Fruit fly (Drosophila melanogaster) whole organism, embryonic: ENCODE results near the gene Atx-1.

Source experiments
- ATbp ChIP-seq: fragments of 200-800 bp; sonication (Bioruptor generic); optimal IDR thresholded peaks from 2 replicates; lab custom pipeline; 2017; ENCODE audit warnings: missing biosample characterization, mild to moderate bottlenecking, missing genetic modification characterization, missing genetic modification reagents
- Atf3 ChIP-seq: fragments of 200-800 bp; sonication (Bioruptor generic); optimal IDR thresholded peaks from 3 replicates; lab custom pipeline; 2016; ENCODE audit warnings: missing biosample characterization, missing genetic modification characterization
- CG10147 ChIP-seq: fragments of 200-800 bp; sonication (Bioruptor generic); optimal IDR thresholded peaks from 2 replicates; lab custom pipeline; 2019; ENCODE audit warnings: missing biosample characterization, mild to moderate bottlenecking, missing genetic modification characterization, moderate library complexity
- CG10209 ChIP-seq: fragments of 200-800 bp; sonication (Bioruptor generic); optimal IDR thresholded peaks from 3 replicates; lab custom pipeline; 2017; ENCODE audit warnings: missing biosample characterization, mild to moderate bottlenecking, missing genetic modification characterization, missing genetic modification reagents
- CG10274 ChIP-seq: fragments of 200-800 bp; sonication (Bioruptor generic); optimal IDR thresholded peaks from 3 replicates; lab custom pipeline; 2017; ENCODE audit warnings: missing biosample characterization, mild to moderate bottlenecking, missing genetic modification characterization
- CG10979 ChIP-seq: fragments of 200-800 bp; sonication (Bioruptor generic); optimal IDR thresholded peaks from 2 replicates; lab custom pipeline; 2018; ENCODE audit warnings: missing biosample characterization, mild to moderate bottlenecking, missing genetic modification characterization, moderate library complexity
- CG11093 ChIP-seq: fragments of 200-800 bp; sonication (Bioruptor generic); IDR thresholded peaks from 3 replicates; pipeline ENCODE4 v1.3.6; 2022; ENCODE audit warnings: missing biosample characterization, missing genetic modification characterization
- CG12769 ChIP-seq: fragments of 200-800 bp; sonication (Bioruptor generic); optimal IDR thresholded peaks from 2 replicates; lab custom pipeline; 2019; ENCODE audit warnings: missing biosample characterization, mild to moderate bottlenecking, missing genetic modification characterization, moderate library complexity
- CG17385 ChIP-seq: fragments of 200-800 bp; sonication (Bioruptor generic); optimal IDR thresholded peaks from 3 replicates; lab custom pipeline; 2018; ENCODE audit warnings: missing biosample characterization, mild to moderate bottlenecking, missing genetic modification characterization
- CG17829 ChIP-seq: fragments of 200-800 bp; optimal IDR thresholded peaks from 2 replicates; lab custom pipeline; 2019; ENCODE audit warnings: missing biosample characterization, mild to moderate bottlenecking, missing genetic modification characterization, moderate library complexity
- CG30431 ChIP-seq: fragments of 200-800 bp; sonication (Bioruptor generic); optimal IDR thresholded peaks from 2 replicates; lab custom pipeline; 2017; ENCODE audit warnings: missing biosample characterization, missing genetic modification characterization
- CG3065 ChIP-seq: fragments of 200-800 bp; sonication (Bioruptor generic); optimal IDR thresholded peaks from 2 replicates; lab custom pipeline; 2016; ENCODE audit warnings: missing biosample characterization, missing genetic modification characterization
- CG31441 ChIP-seq: fragments of 200-800 bp; sonication (Bioruptor generic); IDR thresholded peaks from 2 replicates; pipeline ENCODE4 v1.3.6; 2022; ENCODE audit warnings: missing biosample characterization, missing genetic modification characterization
- CG3163 ChIP-seq: fragments of 200-800 bp; sonication (Bioruptor generic); optimal IDR thresholded peaks from 3 replicates; lab custom pipeline; 2016; ENCODE audit warnings: missing biosample characterization, missing genetic modification characterization
- CG4282 ChIP-seq: fragments of 200-800 bp; sonication (Bioruptor generic); optimal IDR thresholded peaks from 2 replicates; lab custom pipeline; 2016; ENCODE audit warnings: missing biosample characterization, missing genetic modification characterization
- CG4404 ChIP-seq: fragments of 200-800 bp; sonication (Bioruptor generic); IDR thresholded peaks from 2 replicates; pipeline ENCODE4 v1.3.6; 2022; ENCODE audit warnings: missing biosample characterization, missing genetic modification characterization
- CG6272 ChIP-seq: fragments of 200-800 bp; sonication (Bioruptor generic); IDR thresholded peaks from 2 replicates; pipeline ENCODE4 v1.3.6; 2022; ENCODE audit warnings: missing biosample characterization, missing genetic modification characterization
- CG6765 ChIP-seq: fragments of 200-800 bp; sonication (Bioruptor generic); optimal IDR thresholded peaks from 3 replicates; lab custom pipeline; 2017; ENCODE audit warnings: missing biosample characterization, mild to moderate bottlenecking, missing genetic modification characterization
- CG6791 ChIP-seq: fragments of 200-800 bp; sonication (Bioruptor generic); IDR thresholded peaks from 3 replicates; pipeline ENCODE4 v1.3.6; 2022; ENCODE audit warnings: missing biosample characterization, missing genetic modification characterization; ENCODE audit not compliant: partially characterized antibody
- CG6813 ChIP-seq: fragments of 200-800 bp; sonication (Bioruptor generic); optimal IDR thresholded peaks from 2 replicates; lab custom pipeline; 2017; ENCODE audit warnings: missing biosample characterization, missing genetic modification characterization, mild to moderate bottlenecking, moderate library complexity, missing genetic modification reagents
- CG7556 ChIP-seq: fragments of 200-800 bp; sonication (Bioruptor generic); optimal IDR thresholded peaks from 2 replicates; lab custom pipeline; 2017; ENCODE audit warnings: missing biosample characterization, mild to moderate bottlenecking, missing genetic modification characterization
- CG7963 ChIP-seq: fragments of 200-800 bp; sonication (Bioruptor generic); IDR thresholded peaks from 3 replicates; pipeline ENCODE4 v1.3.6; 2022; ENCODE audit warnings: missing biosample characterization, missing genetic modification characterization; ENCODE audit not compliant: partially characterized antibody
- CG7987 ChIP-seq: fragments of 200-800 bp; sonication (Bioruptor generic); optimal IDR thresholded peaks from 2 replicates; lab custom pipeline; 2018; ENCODE audit warnings: missing biosample characterization, mild to moderate bottlenecking, missing genetic modification characterization, moderate library complexity
- CG8359 ChIP-seq: fragments of 200-800 bp; sonication (Bioruptor generic); optimal IDR thresholded peaks from 2 replicates; lab custom pipeline; 2017; ENCODE audit warnings: missing biosample characterization, mild to moderate bottlenecking, missing genetic modification characterization, borderline replicate concordance
- CG8765 ChIP-seq: fragments of 200-800 bp; sonication (Bioruptor generic); IDR thresholded peaks from 2 replicates; pipeline ENCODE4 v1.3.6; 2022; ENCODE audit warnings: missing biosample characterization, missing genetic modification characterization
- CG9876 ChIP-seq: fragments of 200-800 bp; sonication (Bioruptor generic); optimal IDR thresholded peaks from 2 replicates; lab custom pipeline; 2016; ENCODE audit warnings: missing biosample characterization, missing genetic modification characterization
- Chrac-16 ChIP-seq: fragments of 200-800 bp; sonication (Bioruptor generic); optimal IDR thresholded peaks from 3 replicates; lab custom pipeline; 2016; ENCODE audit warnings: missing biosample characterization, missing genetic modification characterization
- D ChIP-seq, 2 experiments: fragments of 200-800 bp in 1 of 2; fragments of >200 bp in 1 of 2; sonication (Bioruptor generic) in 1 of 2; optimal IDR thresholded peaks; 2 replicates in 1 of 2; 3 replicates in 1 of 2; lab custom pipeline; 2017; ENCODE audit warnings: mild to moderate bottlenecking in 1 of 2, missing biosample characterization in 1 of 2, missing genetic modification characterization in 1 of 2, missing genetic modification reagents in 1 of 2
- Dad ChIP-seq: fragments of 200-800 bp; sonication (Bioruptor generic); optimal IDR thresholded peaks from 3 replicates; lab custom pipeline; 2016; ENCODE audit warnings: missing biosample characterization, missing genetic modification characterization
- Nf-YB ChIP-seq: fragments of 200-800 bp; sonication (Bioruptor generic); optimal IDR thresholded peaks from 3 replicates; lab custom pipeline; 2019; ENCODE audit warnings: missing biosample characterization, mild to moderate bottlenecking, missing genetic modification characterization, moderate library complexity
- Scr ChIP-seq: fragments of 200-800 bp; sonication (Bioruptor generic); IDR thresholded peaks from 2 replicates; pipeline ENCODE4 v1.3.6; 2022; ENCODE audit warnings: missing biosample characterization, missing genetic modification characterization; ENCODE audit not compliant: partially characterized antibody
- Side ChIP-seq: fragments of 200-800 bp; sonication (Bioruptor generic); optimal IDR thresholded peaks from 2 replicates; lab custom pipeline; 2016; ENCODE audit warnings: missing biosample characterization, missing genetic modification characterization
- Sin3A ChIP-seq: fragments of >200 bp; optimal IDR thresholded peaks from 2 replicates; lab custom pipeline; 2018
- YL-1 ChIP-seq: fragments of 200-800 bp; sonication (Bioruptor generic); optimal IDR thresholded peaks from 3 replicates; lab custom pipeline; 2017; ENCODE audit warnings: missing biosample characterization, mild to moderate bottlenecking, missing genetic modification characterization
- ac ChIP-seq: fragments of 200-800 bp; sonication (Bioruptor generic); optimal IDR thresholded peaks from 3 replicates; lab custom pipeline; 2017; ENCODE audit warnings: missing biosample characterization, mild to moderate bottlenecking, missing genetic modification characterization
- ewg ChIP-seq: fragments of 200-800 bp; sonication (Bioruptor generic); optimal IDR thresholded peaks from 3 replicates; lab custom pipeline; 2017; ENCODE audit warnings: mild to moderate bottlenecking, missing biosample characterization, missing genetic modification reagents, missing genetic modification characterization
- h ChIP-seq: fragments of >200 bp; optimal IDR thresholded peaks from 2 replicates; lab custom pipeline; 2017
- mld ChIP-seq: fragments of 200-800 bp; sonication (Bioruptor generic); IDR thresholded peaks from 3 replicates; pipeline ENCODE4 v1.3.6; 2022; ENCODE audit warnings: missing biosample characterization, missing genetic modification characterization; ENCODE audit not compliant: partially characterized antibody
- nau ChIP-seq: fragments of 200-800 bp; sonication (Bioruptor generic); optimal IDR thresholded peaks from 3 replicates; lab custom pipeline; 2017; ENCODE audit warnings: missing biosample characterization, mild to moderate bottlenecking, missing genetic modification characterization, missing genetic modification reagents
- pan ChIP-seq, 4 experiments: fragments of >200 bp in 3 of 4; fragments of 200-800 bp in 1 of 4; sonication (Bioruptor generic) in 1 of 4; optimal IDR thresholded peaks in 3 of 4; IDR thresholded peaks in 1 of 4; 2 replicates each; pipeline versions ENCODE4 v1.3.6 to Lab custom; 2017 to 2022; ENCODE audit warnings: missing biosample characterization in 2 of 4, missing genetic modification characterization in 2 of 4, mixed read lengths in 1 of 4
- pnt ChIP-seq: fragments of 200-800 bp; sonication (Bioruptor generic); optimal IDR thresholded peaks from 3 replicates; lab custom pipeline; 2016; ENCODE audit warnings: missing biosample characterization, missing genetic modification characterization
- pros ChIP-seq: fragments of 200-800 bp; sonication (Bioruptor generic); optimal IDR thresholded peaks from 3 replicates; lab custom pipeline; 2019; ENCODE audit warnings: missing biosample characterization, mild to moderate bottlenecking, missing genetic modification characterization, moderate library complexity
- sc ChIP-seq, 3 experiments: fragments of >200 bp in 2 of 3; fragments of 200-800 bp in 1 of 3; sonication (Bioruptor generic) in 1 of 3; optimal IDR thresholded peaks; 2 replicates in 2 of 3; 3 replicates in 1 of 3; lab custom pipeline; 2017; ENCODE audit warnings: mild to moderate bottlenecking in 1 of 3, missing biosample characterization in 1 of 3, missing genetic modification characterization in 1 of 3, missing genetic modification reagents in 1 of 3
- sug ChIP-seq: fragments of 200-800 bp; optimal IDR thresholded peaks from 2 replicates; lab custom pipeline; 2019; ENCODE audit warnings: missing biosample characterization, mild to moderate bottlenecking, missing genetic modification characterization, moderate library complexity
- tin ChIP-seq: fragments of 200-800 bp; sonication (Bioruptor generic); optimal IDR thresholded peaks from 3 replicates; lab custom pipeline; 2016; ENCODE audit warnings: missing biosample characterization, missing genetic modification characterization
- tna ChIP-seq: fragments of 200-800 bp; sonication (Bioruptor generic); IDR thresholded peaks from 2 replicates; pipeline ENCODE4 v1.3.6; 2022; ENCODE audit warnings: missing biosample characterization, missing genetic modification characterization; ENCODE audit not compliant: partially characterized antibody

The Atx-1 gene

dm6 chrX:6855366-6856200 lies 32.6 kb downstream of the Atx-1 start (continued):
- no peak for TF ChIP-seq tna
- peak; percentile 64 for TF ChIP-seq CG3065 (GFP tag; lab: Kevin White, UChicago)
- peak; percentile 78 for TF ChIP-seq CG6765 (GFP tag; lab: Kevin White, UChicago)
- TF ChIP-seq sc (optimal IDR thresholded peaks at IDR 0.05; lab: Kevin White, UChicago), result no peak
- peak; percentile 64 for TF ChIP-seq sc (GFP tag; optimal IDR thresholded peaks at IDR 0.05; lab: Kevin White, UChicago)
- TF ChIP-seq pros, result peak; percentile 89
- TF ChIP-seq CG7963 (GFP tag; lab: Robert Waterston, UW), result no peak
- TF ChIP-seq mld (GFP tag; lab: Robert Waterston, UW), result no peak
- peak; percentile 55 for TF ChIP-seq CG9876 (GFP tag; lab: Kevin White, UChicago)
- peak; percentile 76 for TF ChIP-seq Chrac-16 (GFP tag; lab: Kevin White, UChicago)
- peak; percentile 87 for TF ChIP-seq ewg (GFP tag; lab: Kevin White, UChicago)
- TF ChIP-seq CG3163, result peak; percentile 3
- TF ChIP-seq D (optimal IDR thresholded peaks at IDR 0.05; lab: Kevin White, UChicago), result no peak
- peak; percentile 81 for TF ChIP-seq D (GFP tag; optimal IDR thresholded peaks at IDR 0.05; lab: Kevin White, UChicago)
- TF ChIP-seq Dad (GFP tag; lab: Kevin White, UChicago), result peak; percentile 54
- TF ChIP-seq CG17385 (GFP tag; lab: Kevin White, UChicago), result peak; percentile 72
- TF ChIP-seq CG10209, result peak; percentile 75
- TF ChIP-seq CG6272 (GFP tag; lab: Robert Waterston, UW), result 0 out of 2 replicates have a peak, but pooled peaks have one; percentile 14
- TF ChIP-seq CG6791 (GFP tag; lab: Robert Waterston, UW), result no peak
- TF ChIP-seq Atf3 (GFP tag; lab: Kevin White, UChicago), result peak; percentile 83
- TF ChIP-seq YL-1, result peak; percentile 74
- no peak for TF ChIP-seq CG12769 (tag; lab: Kevin White, UChicago)
- TF ChIP-seq CG10147 (GFP tag; lab: Kevin White, UChicago), result peak; percentile 61
- peak; percentile 94 for TF ChIP-seq CG7556 (GFP tag; lab: Kevin White, UChicago)
- peak; percentile 61 for TF ChIP-seq CG6813
- TF ChIP-seq CG4404 (GFP tag; lab: Robert Waterston, UW), result peak; percentile 22; the same call in 1 of the 2 replicates
- peak; percentile 83 for TF ChIP-seq CG17829 (tag; lab: Kevin White, UChicago)
- TF ChIP-seq ATbp (GFP tag; lab: Kevin White, UChicago), result peak; percentile 77
- peak; percentile 80 for TF ChIP-seq sug
- peak; percentile 22 for TF ChIP-seq CG7987 (GFP tag; lab: Kevin White, UChicago)
- peak; percentile 60 for TF ChIP-seq Side (GFP tag; lab: Kevin White, UChicago)
- peak; percentile 67 for TF ChIP-seq tin (GFP tag; lab: Kevin White, UChicago)
- peak; percentile 81 for TF ChIP-seq Nf-YB
- TF ChIP-seq h (lab: Kevin White, UChicago), result no peak
- TF ChIP-seq CG10274 (GFP tag; lab: Kevin White, UChicago), result peak; percentile 33
- peak; percentile 85 for TF ChIP-seq CG10979 (tag; lab: Kevin White, UChicago)
- peak; percentile 81 for TF ChIP-seq pnt
- peak; percentile 87 for TF ChIP-seq CG31441 (GFP tag; lab: Robert Waterston, UW)
- TF ChIP-seq CG30431 (GFP tag; lab: Kevin White, UChicago), result peak; percentile 77
- peak; percentile 81 for TF ChIP-seq CG8359 (GFP tag; lab: Kevin White, UChicago)
- TF ChIP-seq Sin3A, result no peak
- no peak for TF ChIP-seq CG8765 (GFP tag; lab: Robert Waterston, UW)
- TF ChIP-seq CG11093 (GFP tag; lab: Robert Waterston, UW), result peak; percentile 71
- TF ChIP-seq CG4282 (GFP tag; lab: Kevin White, UChicago), result peak; percentile 8
- TF ChIP-seq ac, result peak; percentile 65
- no peak for TF ChIP-seq Scr (GFP tag; lab: Robert Waterston, UW)
- no peak for TF ChIP-seq pan (optimal IDR thresholded peaks at IDR 0.05; lab: Kevin White, UChicago)
- TF ChIP-seq pan (GFP tag; optimal IDR thresholded peaks at IDR 0.05 in 1 of 2, IDR thresholded peaks at IDR 0.05 in 1 of 2), result peak in 1 of 2 experiments; percentile 61
- peak; percentile 73 for TF ChIP-seq nau (GFP tag; lab: Kevin White, UChicago)
